Fruit fly (Drosophila melanogaster): ENCODE measurements around the gene CG3552.
A peak's percentile ranks its signal among the peaks of the same experiment; 100 is the strongest.

CG3552 gene

dm6 chr3L:9430608-9430952 is 25.5 kb upstream of the CG3552 start (continued):
- TF ChIP-seq inv (GFP tag; IDR thresholded peaks at IDR 0.05; ENCODE audit: partially characterized antibody) (no peak), HLH4C (GFP tag; IDR thresholded peaks at IDR 0.05; ENCODE audit: partially characterized antibody) (0 out of 3 replicates have a peak, but pooled peaks have one; percentile 48), insv (GFP tag; optimal IDR thresholded peaks at IDR 0.05) (no peak), CG6254 (GFP tag; optimal IDR thresholded peaks at IDR 0.05) (no peak), Atf-2 (GFP tag; optimal IDR thresholded peaks at IDR 0.05) (no peak), CG12236 (GFP tag; optimal IDR thresholded peaks at IDR 0.05) (no peak), Camta (GFP tag; optimal IDR thresholded peaks at IDR 0.05) (no peak), CG6813 (GFP tag; optimal IDR thresholded peaks at IDR 0.05) (no peak), Mes4 (GFP tag; optimal IDR thresholded peaks at IDR 0.05) (no peak), CG17912 (GFP tag; optimal IDR thresholded peaks at IDR 0.05) (no peak)

DNA sequence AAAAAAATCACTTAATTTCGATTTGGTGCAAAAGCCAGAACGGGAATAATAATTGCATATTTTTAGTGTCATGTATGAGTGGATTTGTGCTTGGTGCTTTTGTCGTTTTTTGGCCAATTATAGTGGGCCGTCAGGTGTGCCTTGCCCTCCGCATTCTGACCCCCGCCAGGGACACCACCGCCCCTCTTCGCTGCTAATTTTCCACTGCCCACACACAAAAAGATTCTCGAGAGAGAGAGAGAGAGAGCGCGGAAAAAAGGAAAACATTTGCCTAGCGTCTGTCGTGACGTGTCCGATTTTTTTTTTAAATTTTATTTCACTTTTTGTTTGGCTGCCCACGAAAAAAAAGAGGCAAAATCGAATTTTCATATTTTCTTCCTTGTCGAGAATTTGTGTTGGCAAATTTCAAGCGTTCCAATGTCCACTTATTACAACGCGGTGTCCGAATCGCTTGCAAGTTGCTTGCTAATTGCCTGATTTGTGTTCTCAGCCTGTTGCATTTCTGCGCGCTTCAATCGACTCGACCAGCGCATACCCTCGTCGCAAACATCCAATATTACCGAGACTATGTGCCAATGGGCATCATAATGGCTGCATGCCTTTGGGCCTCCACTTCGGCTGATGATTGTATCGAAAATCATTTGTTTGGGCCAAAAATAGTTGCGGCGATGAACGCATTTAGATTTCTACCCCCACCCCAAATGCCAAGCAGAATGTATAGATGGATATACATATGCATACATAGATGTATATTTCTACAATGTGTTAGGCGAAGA is 24.1 kb upstream of the CG3552 start:
- TF ChIP-seq CG33557 (GFP tag; optimal IDR thresholded peaks at IDR 0.05) (no peak), CG18619 (GFP tag; optimal IDR thresholded peaks at IDR 0.05) (no peak), Atf-2 (GFP tag; optimal IDR thresholded peaks at IDR 0.05) (no peak), CG1024 (GFP tag; IDR thresholded peaks at IDR 0.05) (no peak), sd (tag; optimal IDR thresholded peaks at IDR 0.05) (peak; percentile 75), hbn (GFP tag; IDR thresholded peaks at IDR 0.05; ENCODE audit: partially characterized antibody) (no peak), Rfx (GFP tag; IDR thresholded peaks at IDR 0.05) (no peak), Med (GFP tag) (peak; percentile 59), kah (GFP tag; optimal IDR thresholded peaks at IDR 0.05) (no peak), CG2199 (GFP tag; IDR thresholded peaks at IDR 0.05) (peak; percentile 64; the same call in 2 of the 3 replicates), jigr1 (GFP tag; IDR thresholded peaks at IDR 0.05) (no peak), CG32767 (GFP tag; IDR thresholded peaks at IDR 0.05) (0 out of 2 replicates have a peak, but pooled peaks have one; percentile 13), yki (optimal IDR thresholded peaks at IDR 0.05) (no peak), peb (GFP tag; IDR thresholded peaks at IDR 0.05) (no peak), CG10209 (GFP tag; optimal IDR thresholded peaks at IDR 0.05) (no peak), chif (GFP tag; optimal IDR thresholded peaks at IDR 0.05) (no peak), Awh (GFP tag; IDR thresholded peaks at IDR 0.05) (no peak), CG10147 (GFP tag; optimal IDR thresholded peaks at IDR 0.05) (no peak), Nf-YC (tag; optimal IDR thresholded peaks at IDR 0.05) (no peak), Opbp (GFP tag; IDR thresholded peaks at IDR 0.05; ENCODE audit: partially characterized antibody) (no peak), z (GFP tag; IDR thresholded peaks at IDR 0.05) (no peak), sr (GFP tag; IDR thresholded peaks at IDR 0.05) (peak; percentile 91), Bteb2 (GFP tag; optimal IDR thresholded peaks at IDR 0.05) (no peak), CG42726 (GFP tag; IDR thresholded peaks at IDR 0.05; ENCODE audit: partially characterized antibody) (0 out of 2 replicates have a peak, but pooled peaks have one; percentile 21), D19B (GFP tag; optimal IDR thresholded peaks at IDR 0.05) (peak; percentile 55), B-H1 (GFP tag; IDR thresholded peaks at IDR 0.05) (no peak), ato (GFP tag; IDR thresholded peaks at IDR 0.05; ENCODE audit: partially characterized antibody) (peak; percentile 26; the same call in 1 of the 2 replicates), CG17829 (tag; optimal IDR thresholded peaks at IDR 0.05) (no peak), ftz-f1 (GFP tag; optimal IDR thresholded peaks at IDR 0.05) (peak; percentile 51), dimm (GFP tag; IDR thresholded peaks at IDR 0.05) (no peak), CG15601 (tag; optimal IDR thresholded peaks at IDR 0.05) (no peak), D19A (tag; optimal IDR thresholded peaks at IDR 0.05) (peak; percentile 9), cg (GFP tag; optimal IDR thresholded peaks at IDR 0.05) (peak; percentile 8), Ssrp (tag; optimal IDR thresholded peaks at IDR 0.05) (no peak), slbo (GFP tag; IDR thresholded peaks at IDR 0.05) (no peak), Adf1 (GFP tag; IDR thresholded peaks at IDR 0.05) (no peak), CG6683 (GFP tag; optimal IDR thresholded peaks at IDR 0.05) (no peak), CG14860 (GFP tag; IDR thresholded peaks at IDR 0.05; ENCODE audit: partially characterized antibody) (no peak), CG17802 (tag; optimal IDR thresholded peaks at IDR 0.05) (no peak)

Measured in whole organism, embryonic.